Worm (Caenorhabditis elegans): ENCODE measurements around the gene vps-26.

- no peak for TF ChIP-seq W03F9.2 (tag; optimal IDR thresholded peaks at IDR 0.05)
- TF ChIP-seq dao-5 (tag; optimal IDR thresholded peaks at IDR 0.05) = no peak
- TF ChIP-seq him-1 (tag; optimal IDR thresholded peaks at IDR 0.05) = no peak
Observed at ce11 chrIV:9318147-9318546, 23.4 kb downstream of the vps-26 start.

Data from whole organism, L4/young adult.